Worm (Caenorhabditis elegans) whole organism, early embryonic: ENCODE measurements around the gene bar-1.

ENCODE experiments used
- aly-1 ChIP-seq: sonication (generic microtip); optimal IDR thresholded peaks from 2 replicates; lab custom pipeline; 2016; ENCODE audit warnings: missing genetic modification characterization, missing compliant biosample characterization
- ama-1 ChIP-seq: fragments of 150-350 bp; optimal IDR thresholded peaks from 2 replicates; lab custom pipeline; 2014
- ceh-36 ChIP-seq: sonication (generic microtip); optimal IDR thresholded peaks from 2 replicates; lab custom pipeline; 2016; ENCODE audit warnings: missing genetic modification characterization, inconsistent platforms, missing compliant biosample characterization
- ets-7 ChIP-seq: sonication (generic microtip); optimal IDR thresholded peaks from 2 replicates; lab custom pipeline; 2016; ENCODE audit warnings: missing genotype, missing genetic modification characterization, missing compliant biosample characterization
- flt-1 ChIP-seq: fragments of 200-800 bp; sonication (Bioruptor generic); IDR thresholded peaks from 2 replicates; pipeline ENCODE4 v1.3.6; 2022; ENCODE audit warnings: missing genetic modification characterization, missing compliant biosample characterization
- hmg-4 ChIP-seq: fragments of 200-800 bp; sonication (Bioruptor generic); optimal IDR thresholded peaks from 2 replicates; lab custom pipeline; 2018; ENCODE audit warnings: mild to moderate bottlenecking, missing genetic modification characterization, missing compliant biosample characterization
- pes-1 ChIP-seq: fragments of 200-800 bp; sonication (Bioruptor generic); IDR thresholded peaks from 2 replicates; pipeline ENCODE4 v1.3.6; 2022; ENCODE audit warnings: missing genetic modification reagents, missing genetic modification characterization, missing compliant biosample characterization
- sea-1 ChIP-seq: fragments of 200-800 bp; sonication (Bioruptor generic); conservative IDR thresholded peaks from 2 replicates; pipeline ENCODE4 v1.3.6; 2022; ENCODE audit warnings: missing genetic modification characterization, missing compliant biosample characterization
- tra-4 ChIP-seq: sonication (generic microtip); optimal IDR thresholded peaks from 2 replicates; lab custom pipeline; 2017; ENCODE audit warnings: missing genetic modification characterization, missing compliant biosample characterization

- TF ChIP-seq ama-1 (lab: Kevin White, UChicago) (no peak), pes-1 (GFP tag; lab: Robert Waterston, UW) (no peak), sea-1 (no peak), ceh-36 (no peak), ets-7 (no peak), hmg-4 (GFP tag; lab: Kevin White, UChicago) (no peak), aly-1 (tag; lab: Kevin White, UChicago) (no peak), flt-1 (GFP tag; lab: Robert Waterston, UW) (no peak), tra-4 (tag; lab: Kevin White, UChicago) (no peak)
Measured at ce11 chrX:7206419-7206818, 36.0 kb upstream of the bar-1 start, which contains the start of gene ZK867.2.
